Worm (Caenorhabditis elegans) whole organism, L1 larva: ENCODE results near the gene R01E6.2.

ENCODE experiments used
- C16A3.4 ChIP-seq: fragments of 150-350 bp; optimal IDR thresholded peaks from 2 replicates; lab custom pipeline; 2014; ENCODE audit warnings: missing biosample characterization, missing genetic modification characterization
- F16B12.6 ChIP-seq: fragments of 150-350 bp; optimal IDR thresholded peaks from 2 replicates; lab custom pipeline; 2014; ENCODE audit warnings: missing biosample characterization, missing genetic modification characterization
- aha-1 ChIP-seq: fragments of 150-350 bp; optimal IDR thresholded peaks from 2 replicates; lab custom pipeline; 2014; ENCODE audit warnings: missing biosample characterization, missing genetic modification characterization
- ceh-63 ChIP-seq: fragments of 200-800 bp; sonication (Bioruptor generic); optimal IDR thresholded peaks from 2 replicates; lab custom pipeline; 2018; ENCODE audit warnings: mild to moderate bottlenecking, missing genetic modification characterization, missing compliant biosample characterization
- ceh-8 ChIP-seq: fragments of 200-800 bp; sonication (Bioruptor generic); optimal IDR thresholded peaks from 2 replicates; lab custom pipeline; 2018; ENCODE audit warnings: mild to moderate bottlenecking, missing genetic modification characterization, moderate library complexity, missing compliant biosample characterization
- dsc-1 ChIP-seq: sonication (generic microtip); optimal IDR thresholded peaks from 2 replicates; lab custom pipeline; 2016; ENCODE audit warnings: mild to moderate bottlenecking, missing genetic modification characterization, missing compliant biosample characterization
- efl-1 ChIP-seq, 4 experiments: fragments of 150-350 bp; optimal IDR thresholded peaks in 3 of 4; peaks in 1 of 4; 1 replicate in 1 of 4; 2 replicates in 3 of 4; lab custom pipeline; 2014; ENCODE audit warnings: missing biosample characterization in 2 of 4, missing genetic modification characterization in 2 of 4, missing genetic modification reagents in 2 of 4
- elt-2 ChIP-seq: sonication (generic microtip); optimal IDR thresholded peaks from 2 replicates; lab custom pipeline; 2016; ENCODE audit warnings: missing genetic modification characterization, mild to moderate bottlenecking, inconsistent platforms, missing compliant biosample characterization, missing genetic modification reagents
- fkh-10 ChIP-seq: sonication (generic microtip); optimal IDR thresholded peaks from 2 replicates; lab custom pipeline; 2017; ENCODE audit warnings: missing biosample characterization, missing genetic modification reagents, missing genetic modification characterization
- fos-1 ChIP-seq: fragments of 150-350 bp; optimal IDR thresholded peaks from 2 replicates; lab custom pipeline; 2014; ENCODE audit warnings: missing biosample characterization, missing genetic modification characterization
- hlh-4 ChIP-seq: sonication (generic microtip); optimal IDR thresholded peaks from 2 replicates; lab custom pipeline; 2016; ENCODE audit warnings: mild to moderate bottlenecking, missing genetic modification characterization, missing compliant biosample characterization
- hpl-2 ChIP-seq: fragments of 150-350 bp; optimal IDR thresholded peaks from 2 replicates; lab custom pipeline; 2014; ENCODE audit warnings: missing biosample characterization, missing genetic modification reagents, missing genetic modification characterization
- isw-1 ChIP-seq: fragments of 200-800 bp; sonication (Bioruptor generic); IDR thresholded peaks from 2 replicates; pipeline ENCODE4 v1.3.6; 2022; ENCODE audit warnings: missing genetic modification characterization, missing compliant biosample characterization
- jun-1 ChIP-seq: fragments of 150-350 bp; optimal IDR thresholded peaks from 2 replicates; lab custom pipeline; 2014; ENCODE audit warnings: missing biosample characterization, missing genetic modification reagents, missing genetic modification characterization
- lin-13 ChIP-seq: fragments of 150-350 bp; optimal IDR thresholded peaks from 2 replicates; lab custom pipeline; 2014; ENCODE audit warnings: missing biosample characterization, missing genetic modification reagents, missing genetic modification characterization
- lin-14 ChIP-seq: fragments of 200-800 bp; sonication (Bioruptor generic); optimal IDR thresholded peaks from 2 replicates; lab custom pipeline; 2018; ENCODE audit warnings: mild to moderate bottlenecking, missing genetic modification characterization, moderate library complexity, missing compliant biosample characterization
- lsy-2 ChIP-seq, 2 experiments: fragments of 150-350 bp; optimal IDR thresholded peaks; 2 replicates each; lab custom pipeline; 2014; ENCODE audit warnings: missing biosample characterization in 2 of 2, missing genetic modification characterization in 2 of 2
- mdl-1 ChIP-seq, 2 experiments: fragments of 150-350 bp; optimal IDR thresholded peaks; 2 replicates each; lab custom pipeline; 2014 to 2017; ENCODE audit warnings: missing biosample characterization in 2 of 2, missing genetic modification characterization in 2 of 2, inconsistent platforms in 1 of 2
- mep-1 ChIP-seq: fragments of 150-350 bp; optimal IDR thresholded peaks from 2 replicates; lab custom pipeline; 2014; ENCODE audit warnings: missing biosample characterization, missing genetic modification characterization
- nhr-19 ChIP-seq: fragments of 200-800 bp; sonication (Bioruptor generic); conservative IDR thresholded peaks from 2 replicates; pipeline ENCODE4 v1.3.6; 2022; ENCODE audit warnings: missing genetic modification characterization, missing compliant biosample characterization
- nhr-20 ChIP-seq: sonication (generic microtip); optimal IDR thresholded peaks from 2 replicates; lab custom pipeline; 2016; ENCODE audit warnings: mild to moderate bottlenecking, missing genetic modification characterization, missing compliant biosample characterization
- nhr-47 ChIP-seq: sonication (generic microtip); optimal IDR thresholded peaks from 2 replicates; lab custom pipeline; 2016; ENCODE audit warnings: mild to moderate bottlenecking, missing genetic modification characterization, moderate library complexity, missing compliant biosample characterization
- nhr-71 ChIP-seq: sonication (generic microtip); optimal IDR thresholded peaks from 2 replicates; lab custom pipeline; 2016; ENCODE audit warnings: mild to moderate bottlenecking, missing genetic modification characterization, moderate library complexity, missing compliant biosample characterization
- nhr-77 ChIP-seq: fragments of 150-350 bp; optimal IDR thresholded peaks from 2 replicates; lab custom pipeline; 2014; ENCODE audit warnings: missing biosample characterization, missing genetic modification characterization
- pax-3 ChIP-seq: fragments of 200-800 bp; sonication (Bioruptor generic); optimal IDR thresholded peaks from 2 replicates; lab custom pipeline; 2018; ENCODE audit warnings: mild to moderate bottlenecking, missing genetic modification characterization, moderate library complexity, missing compliant biosample characterization
- rnt-1 ChIP-seq: sonication (generic microtip); optimal IDR thresholded peaks from 2 replicates; lab custom pipeline; 2016; ENCODE audit warnings: mild to moderate bottlenecking, missing genetic modification characterization, moderate library complexity, missing compliant biosample characterization
- snpc-4 ChIP-seq: fragments of 150-350 bp; optimal IDR thresholded peaks from 2 replicates; lab custom pipeline; 2014; ENCODE audit warnings: missing biosample characterization, missing genetic modification characterization
- snu-23 ChIP-seq: sonication (generic microtip); optimal IDR thresholded peaks from 2 replicates; lab custom pipeline; 2016; ENCODE audit warnings: missing genetic modification characterization, missing compliant biosample characterization
- unc-62 ChIP-seq: fragments of 150-350 bp; optimal IDR thresholded peaks from 2 replicates; lab custom pipeline; 2014; ENCODE audit warnings: missing biosample characterization, missing genetic modification reagents, missing genetic modification characterization
- unc-98 ChIP-seq: fragments of 200-800 bp; sonication (Bioruptor generic); IDR thresholded peaks from 2 replicates; pipeline ENCODE4 v1.3.6; 2022; ENCODE audit warnings: missing genetic modification characterization, missing compliant biosample characterization
- zag-1 ChIP-seq: fragments of 150-350 bp; optimal IDR thresholded peaks from 2 replicates; lab custom pipeline; 2014; ENCODE audit warnings: missing biosample characterization, missing genetic modification characterization

The R01E6.2 gene

ce11 chrX:13566436-13566835, at the start of gene R01E6.2:
Gene R01E6.2, minus strand, starts transcription at chrX:13566536.
- no peak for TF ChIP-seq efl-1 (optimal IDR thresholded peaks at IDR 0.05; lab: Kevin White, UChicago)
- peak in 1 of 2 experiments; percentile 37 for TF ChIP-seq efl-1 (GFP tag; optimal IDR thresholded peaks at IDR 0.05 in 1 of 2; lab: Kevin White, UChicago)
- no peak for TF ChIP-seq hlh-4 (tag; lab: Kevin White, UChicago)
- no peak for TF ChIP-seq ceh-8 (GFP tag; lab: Kevin White, UChicago)
- TF ChIP-seq elt-2 (tag; lab: Kevin White, UChicago): no peak

DNA sequence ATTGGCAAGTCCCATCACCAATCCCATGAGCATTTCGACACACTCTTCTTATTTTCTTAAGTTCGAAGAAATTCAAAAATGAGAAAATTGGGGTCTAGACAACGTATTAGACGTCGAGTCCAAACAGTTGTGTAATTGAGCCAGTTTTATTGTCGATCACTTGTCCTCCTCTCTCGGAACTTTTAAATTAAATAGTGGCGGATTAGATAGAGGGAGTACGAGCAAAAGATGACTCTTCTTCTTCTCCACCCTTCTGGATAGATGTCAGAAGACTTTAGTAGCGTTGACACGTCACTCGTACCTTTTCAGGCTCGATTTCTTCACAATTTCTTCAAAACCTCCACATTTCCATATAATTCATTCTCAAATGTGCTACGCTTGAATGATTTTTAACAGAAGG, 48.8 kb upstream of the R01E6.2 start:
- TF ChIP-seq jun-1 (tag; lab: Kevin White, UChicago) (no peak), lin-13 (GFP tag; lab: Kevin White, UChicago) (no peak), ceh-63 (GFP tag; lab: Kevin White, UChicago) (peak; percentile 76), dsc-1 (peak; percentile 4), C16A3.4 (tag; lab: Kevin White, UChicago) (no peak), lin-14 (GFP tag; lab: Kevin White, UChicago) (peak; percentile 27), pax-3 (tag; lab: Kevin White, UChicago) (no peak)

DNA sequence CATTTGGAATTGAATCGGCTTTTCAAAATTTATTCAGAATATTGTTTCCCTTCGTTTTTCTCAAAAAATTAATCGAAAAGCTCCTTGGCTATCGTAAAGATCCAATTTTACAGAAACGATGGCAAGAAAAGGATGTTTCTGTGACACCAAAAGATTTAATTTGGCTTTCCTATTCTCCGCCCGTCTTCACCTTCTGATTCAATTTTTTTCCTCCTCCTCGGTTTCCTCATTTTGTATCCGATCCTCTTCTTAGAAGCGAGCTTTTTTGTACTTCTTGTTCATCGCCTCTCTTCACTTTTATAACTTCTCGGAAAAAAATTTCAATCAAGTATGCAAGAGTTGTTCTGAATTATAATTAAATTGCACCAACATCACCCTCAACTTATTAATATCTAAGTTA, 43.7 kb upstream of the R01E6.2 start:
- TF ChIP-seq lin-14 (GFP tag; lab: Kevin White, UChicago): peak; percentile 11
- no peak for TF ChIP-seq aha-1 (tag; lab: Kevin White, UChicago)
- peak; percentile 53 for TF ChIP-seq fkh-10 (GFP tag; lab: Kevin White, UChicago)
- TF ChIP-seq isw-1 (GFP tag; lab: Robert Waterston, UW): no peak
- TF ChIP-seq, all 84 proteins: peak for 2

ce11 chrX:13605854-13606253, 39.5 kb upstream of the R01E6.2 start:
- TF ChIP-seq snpc-4 (tag; lab: Kevin White, UChicago): peak; percentile 73
- no peak for TF ChIP-seq efl-1 (optimal IDR thresholded peaks at IDR 0.05; lab: Kevin White, UChicago)
- peak in 1 of 2 experiments; percentile 21 for TF ChIP-seq efl-1 (GFP tag; optimal IDR thresholded peaks at IDR 0.05 in 1 of 2; lab: Kevin White, UChicago)
- peak; percentile 6 for TF ChIP-seq rnt-1 (tag; lab: Kevin White, UChicago)
- no peak for TF ChIP-seq jun-1 (tag; lab: Kevin White, UChicago)

DNA sequence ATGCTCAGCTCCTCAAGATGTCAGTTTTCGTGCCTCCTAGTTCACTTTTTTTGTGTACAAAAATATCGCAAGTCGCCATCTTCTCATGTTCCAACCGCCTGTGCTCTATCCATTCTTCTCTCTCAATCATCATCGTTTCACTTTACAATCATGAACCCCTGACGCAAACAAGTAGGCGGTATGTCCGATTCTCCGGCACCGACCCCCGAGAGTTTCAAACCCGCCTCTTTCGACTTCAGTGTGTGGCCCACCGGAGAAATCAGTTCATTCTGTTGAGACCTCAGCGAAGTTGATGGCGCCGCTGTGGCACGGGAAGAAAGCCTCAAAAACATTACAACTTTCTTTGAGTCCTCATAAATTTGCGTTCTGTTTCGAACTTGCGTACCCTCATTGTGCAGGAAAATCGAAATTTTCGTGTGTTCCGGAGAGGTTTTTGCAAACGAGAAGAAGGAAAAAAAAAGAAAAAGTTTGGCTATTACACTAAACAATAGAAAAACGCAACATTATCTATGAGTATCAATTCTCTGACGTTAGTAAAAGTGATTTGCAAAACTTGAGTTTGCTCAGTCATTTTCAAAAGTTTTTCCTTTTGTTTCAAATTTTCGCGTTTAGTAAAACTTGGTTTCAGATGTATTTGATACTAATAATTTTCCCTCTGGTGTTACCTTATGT, 38.7 kb upstream of the R01E6.2 start, which contains the start of gene F54B11.9:
F54B11.9 (plus strand) TSS at position 622 of the 672 bp plus-strand sequence.
- TF ChIP-seq dsc-1: peak; percentile 69
- peak in 1 of 2 experiments; percentile 8 for TF ChIP-seq mdl-1 (tag; optimal IDR thresholded peaks at IDR 0.05; lab: Kevin White, UChicago)
- TF ChIP-seq nhr-77 (tag; lab: Kevin White, UChicago): no peak
- TF ChIP-seq C16A3.4 (tag; lab: Kevin White, UChicago): peak; percentile 26
- TF ChIP-seq unc-98 (GFP tag; lab: Robert Waterston, UW): 0 out of 2 replicates have a peak, but pooled peaks have one; percentile 35
- peak in 1 of 2 experiments; percentile 35 for TF ChIP-seq lsy-2 (tag; optimal IDR thresholded peaks at IDR 0.05; lab: Kevin White, UChicago)
- no peak for TF ChIP-seq hlh-4 (tag; lab: Kevin White, UChicago)
- peak in 1 of 2 experiments; percentile 4 for TF ChIP-seq efl-1 (optimal IDR thresholded peaks at IDR 0.05; lab: Kevin White, UChicago)
- no peak for TF ChIP-seq efl-1 (GFP tag; optimal IDR thresholded peaks at IDR 0.05 in 1 of 2; lab: Kevin White, UChicago)
- peak; percentile 59 for TF ChIP-seq nhr-71 (tag; lab: Kevin White, UChicago)
- no peak for TF ChIP-seq unc-62
- peak; percentile 60 for TF ChIP-seq lin-14 (GFP tag; lab: Kevin White, UChicago)
- TF ChIP-seq hpl-2 (GFP tag; lab: Kevin White, UChicago): no peak
- TF ChIP-seq rnt-1 (tag; lab: Kevin White, UChicago): peak; percentile 82
- TF ChIP-seq F16B12.6: no peak
- peak; percentile 13 for TF ChIP-seq nhr-47 (tag; lab: Kevin White, UChicago)
- TF ChIP-seq mep-1 (tag; lab: Kevin White, UChicago): peak; percentile 19
- TF ChIP-seq zag-1 (tag; lab: Kevin White, UChicago): no peak
- peak; percentile 18 for TF ChIP-seq nhr-20 (tag; lab: Kevin White, UChicago)
- no peak for TF ChIP-seq fos-1 (tag; lab: Kevin White, UChicago)
- peak; percentile 57 for TF ChIP-seq nhr-19 (GFP tag; lab: Robert Waterston, UW)
- no peak for TF ChIP-seq pax-3 (tag; lab: Kevin White, UChicago)
- TF ChIP-seq snu-23 (GFP tag; lab: Kevin White, UChicago): peak; percentile 35
